Fruit fly (Drosophila melanogaster): ENCODE results near the gene Mitofilin.
A peak's percentile ranks its signal among the peaks of the same experiment; 100 is the strongest.

Mitofilin gene

DNA sequence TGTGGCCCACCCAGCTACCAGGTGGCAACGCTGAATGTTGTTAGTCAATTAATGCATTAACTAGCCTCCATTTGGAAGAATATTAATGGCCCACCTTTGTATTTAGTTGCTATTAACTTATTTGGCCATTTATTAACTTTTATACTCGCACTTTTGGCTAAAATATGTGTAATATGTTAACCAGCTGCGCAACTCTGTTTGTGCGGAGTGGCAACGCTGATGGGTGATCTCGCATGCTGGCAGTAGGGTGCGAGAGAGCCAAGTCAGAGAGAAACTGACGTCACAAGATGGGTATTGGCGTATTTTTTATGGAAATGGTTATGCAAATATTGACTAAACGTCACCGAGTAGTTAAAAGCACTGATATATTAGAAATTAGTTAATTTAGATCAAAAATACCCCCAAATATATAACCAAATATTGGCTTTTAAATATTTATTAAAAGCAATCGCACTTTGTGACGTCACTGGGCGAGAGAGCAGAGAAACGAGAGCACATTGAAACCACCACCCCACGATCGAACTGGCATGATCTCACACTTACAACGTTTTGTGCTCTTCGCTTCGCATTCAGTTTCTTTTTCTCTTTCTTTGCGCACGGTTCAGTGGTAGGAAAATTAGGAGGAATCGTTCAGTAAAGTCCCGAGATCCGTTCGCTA is 18.6 kb upstream of the Mitofilin start, which contains the start of gene how (continued):
- TF ChIP-seq CG2889 (GFP tag; IDR thresholded peaks at IDR 0.05) (no peak), ham (GFP tag; IDR thresholded peaks at IDR 0.05) (no peak), Stat92E (GFP tag; optimal IDR thresholded peaks at IDR 0.05) (no peak), CG17328 (GFP tag; IDR thresholded peaks at IDR 0.05) (no peak), CG1603 (tag; optimal IDR thresholded peaks at IDR 0.05) (peak; percentile 78), pzg (GFP tag; optimal IDR thresholded peaks at IDR 0.05) (peak; percentile 69), CG12155 (GFP tag; optimal IDR thresholded peaks at IDR 0.05) (no peak), kay (GFP tag; optimal IDR thresholded peaks at IDR 0.05) (peak; percentile 41), slbo (GFP tag; IDR thresholded peaks at IDR 0.05) (peak; percentile 38; the same call in 1 of the 2 replicates), lola (GFP tag; optimal IDR thresholded peaks at IDR 0.05) (no peak), sc (optimal IDR thresholded peaks at IDR 0.05) (no peak), sc (GFP tag; optimal IDR thresholded peaks at IDR 0.05) (no peak), HLH54F (GFP tag; optimal IDR thresholded peaks at IDR 0.05) (no peak), CG5245 (GFP tag; optimal IDR thresholded peaks at IDR 0.05) (no peak), bbx (GFP tag; IDR thresholded peaks at IDR 0.05; ENCODE audit: partially characterized antibody) (no peak), jigr1 (GFP tag; IDR thresholded peaks at IDR 0.05) (no peak), Rx (GFP tag; IDR thresholded peaks at IDR 0.05) (no peak), NfI (GFP tag; optimal IDR thresholded peaks at IDR 0.05) (no peak), Nf-YA (GFP tag; IDR thresholded peaks at IDR 0.05) (no peak), jumu (GFP tag; optimal IDR thresholded peaks at IDR 0.05) (no peak), CG11456 (GFP tag; IDR thresholded peaks at IDR 0.05) (0 out of 3 replicates have a peak, but pooled peaks have one; percentile 41), MTF-1 (GFP tag; optimal IDR thresholded peaks at IDR 0.05; ENCODE audit: borderline replicate concordance) (peak; percentile 91), gsb-n (tag; optimal IDR thresholded peaks at IDR 0.05) (no peak), gce (GFP tag; IDR thresholded peaks at IDR 0.05) (no peak), Hr51 (GFP tag; optimal IDR thresholded peaks at IDR 0.05) (peak; percentile 9 to 31), CG34422 (GFP tag; IDR thresholded peaks at IDR 0.05) (no peak), CG1832 (GFP tag; optimal IDR thresholded peaks at IDR 0.05) (no peak), Lhr (GFP tag; optimal IDR thresholded peaks at IDR 0.05) (no peak), fd102C (GFP tag; optimal IDR thresholded peaks at IDR 0.05) (no peak), CG4404 (GFP tag; IDR thresholded peaks at IDR 0.05) (no peak), twi (tag; optimal IDR thresholded peaks at IDR 0.05) (no peak), H2.0 (GFP tag; IDR thresholded peaks at IDR 0.05) (no peak), crol (GFP tag; IDR thresholded peaks at IDR 0.05) (no peak), CG7963 (GFP tag; IDR thresholded peaks at IDR 0.05; ENCODE audit: partially characterized antibody) (no peak), CG7357 (GFP tag; IDR thresholded peaks at IDR 0.05) (no peak), CG14965 (GFP tag; optimal IDR thresholded peaks at IDR 0.05; ENCODE audit: borderline replicate concordance) (no peak), CG13424 (tag; optimal IDR thresholded peaks at IDR 0.05) (peak; percentile 8), GATAe (GFP tag; conservative IDR thresholded peaks at IDR 0.05) (no peak), usp (GFP tag; optimal IDR thresholded peaks at IDR 0.05) (no peak), ken (GFP tag; IDR thresholded peaks at IDR 0.05) (no peak), wek (GFP tag; optimal IDR thresholded peaks at IDR 0.05) (no peak), schlank (tag; optimal IDR thresholded peaks at IDR 0.05) (no peak), CG13775 (GFP tag; optimal IDR thresholded peaks at IDR 0.05) (peak; percentile 11), CG13123 (GFP tag; optimal IDR thresholded peaks at IDR 0.05) (no peak), Ssrp (tag; optimal IDR thresholded peaks at IDR 0.05) (no peak), Bdp1 (GFP tag; optimal IDR thresholded peaks at IDR 0.05) (no peak), Jarid2 (GFP tag; optimal IDR thresholded peaks at IDR 0.05) (peak; percentile 93), ssp (GFP tag; IDR thresholded peaks at IDR 0.05) (no peak), CG9876 (GFP tag; optimal IDR thresholded peaks at IDR 0.05) (no peak), Gug (GFP tag; IDR thresholded peaks at IDR 0.05) (no peak)

Measured in whole organism, embryonic.